Fruit fly (Drosophila melanogaster): ENCODE measurements around the gene Manf.
A peak's percentile ranks its signal among the peaks of the same experiment; 100 is the strongest.

The Manf gene

DNA sequence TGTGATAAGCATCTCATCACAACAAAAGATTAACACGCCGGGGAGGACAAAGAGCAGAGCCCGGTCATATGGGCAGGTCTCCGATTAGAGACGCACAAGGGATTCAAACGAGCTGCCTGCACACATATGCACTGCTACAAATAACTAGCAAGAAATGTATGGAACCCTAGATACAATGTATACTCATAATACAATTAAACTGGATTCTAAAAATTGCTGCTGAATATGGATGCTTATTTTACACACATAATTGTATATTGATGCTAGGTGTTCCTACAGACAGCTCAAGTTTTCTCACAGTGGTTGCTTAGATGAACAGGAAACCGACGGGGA lies 12.2 kb upstream of the Manf start (continued):
- TF ChIP-seq HLH54F (GFP tag; optimal IDR thresholded peaks at IDR 0.05) (peak; percentile 7), CG17385 (GFP tag; optimal IDR thresholded peaks at IDR 0.05) (peak; percentile 13), Eip74EF (GFP tag; optimal IDR thresholded peaks at IDR 0.05) (no peak), CG17361 (GFP tag; IDR thresholded peaks at IDR 0.05) (peak; percentile 29; the same call in 1 of the 3 replicates), CG3726 (GFP tag; IDR thresholded peaks at IDR 0.05) (peak; percentile 65; the same call in 1 of the 3 replicates), TFAM (GFP tag; optimal IDR thresholded peaks at IDR 0.05) (peak; percentile 4), fd3F (GFP tag; optimal IDR thresholded peaks at IDR 0.05) (no peak), dysf (GFP tag; IDR thresholded peaks at IDR 0.05) (0 out of 3 replicates have a peak, but pooled peaks have one; percentile 5), Hr3 (GFP tag; optimal IDR thresholded peaks at IDR 0.05) (peak; percentile 56), Trl (optimal IDR thresholded peaks at IDR 0.05) (no peak), Trl (GFP tag; optimal IDR thresholded peaks at IDR 0.05) (peak; percentile 65), ac (GFP tag; optimal IDR thresholded peaks at IDR 0.05) (peak; percentile 91), sna (GFP tag; IDR thresholded peaks at IDR 0.05; ENCODE audit: partially characterized antibody) (no peak), Doc2 (GFP tag; IDR thresholded peaks at IDR 0.05) (no peak), CG8765 (GFP tag; IDR thresholded peaks at IDR 0.05) (peak; percentile 79), ap (GFP tag; IDR thresholded peaks at IDR 0.05) (peak; percentile 45), tgo (GFP tag; IDR thresholded peaks at IDR 0.05) (peak; percentile 16; the same call in 1 of the 3 replicates), Nf-YC (tag; optimal IDR thresholded peaks at IDR 0.05) (no peak), esg (GFP tag; conservative IDR thresholded peaks at IDR 0.05) (peak; percentile 45), CG6272 (GFP tag; IDR thresholded peaks at IDR 0.05) (0 out of 2 replicates have a peak, but pooled peaks have one; percentile 27), MBD-R2 (GFP tag; IDR thresholded peaks at IDR 0.05) (no peak), CG12071 (GFP tag; optimal IDR thresholded peaks at IDR 0.05) (no peak), CG9727 (GFP tag; optimal IDR thresholded peaks at IDR 0.05) (peak; percentile 84), dimm (GFP tag; IDR thresholded peaks at IDR 0.05) (no peak), CG16813 (GFP tag; IDR thresholded peaks at IDR 0.05; ENCODE audit: partially characterized antibody) (no peak), CG7839 (tag; optimal IDR thresholded peaks at IDR 0.05) (peak; percentile 57), Ptx1 (GFP tag; IDR thresholded peaks at IDR 0.05) (peak; percentile 27; the same call in 1 of the 2 replicates), CG7745 (tag; optimal IDR thresholded peaks at IDR 0.05) (peak; percentile 65), CG8359 (GFP tag; optimal IDR thresholded peaks at IDR 0.05; ENCODE audit: borderline replicate concordance) (peak; percentile 63), CG4820 (GFP tag; optimal IDR thresholded peaks at IDR 0.05) (peak; percentile 61), CG6813 (GFP tag; optimal IDR thresholded peaks at IDR 0.05) (peak; percentile 52), CG7963 (GFP tag; IDR thresholded peaks at IDR 0.05; ENCODE audit: partially characterized antibody) (no peak), kni (GFP tag; optimal IDR thresholded peaks at IDR 0.05) (peak; percentile 75), D (optimal IDR thresholded peaks at IDR 0.05) (peak; percentile 75), D (GFP tag; optimal IDR thresholded peaks at IDR 0.05) (peak; percentile 70), unc-4 (GFP tag; IDR thresholded peaks at IDR 0.05; ENCODE audit: partially characterized antibody) (no peak), phol (tag; optimal IDR thresholded peaks at IDR 0.05) (peak; percentile 78), CG10267 (tag; optimal IDR thresholded peaks at IDR 0.05) (peak; percentile 78), Bdp1 (GFP tag; optimal IDR thresholded peaks at IDR 0.05) (peak; percentile 42), cas (GFP tag; IDR thresholded peaks at IDR 0.05) (0 out of 2 replicates have a peak, but pooled peaks have one; percentile 6), seq (GFP tag; IDR thresholded peaks at IDR 0.05) (no peak), Hmr (GFP tag; optimal IDR thresholded peaks at IDR 0.05) (no peak), CG18619 (GFP tag; optimal IDR thresholded peaks at IDR 0.05) (no peak), Ets97D (GFP tag; optimal IDR thresholded peaks at IDR 0.05) (peak; percentile 22), CG12219 (GFP tag; optimal IDR thresholded peaks at IDR 0.05) (peak; percentile 48), dmrt11E (tag; optimal IDR thresholded peaks at IDR 0.05) (peak; percentile 93)
